Fruit fly (Drosophila melanogaster): Measurements from ENCODE around the gene qin.

qin gene

dm6 chr3R:18658945-18659642 lies 68.3 kb downstream of the qin start, which contains the start of the genes CG31224 and CstF64 (continued):
- TF ChIP-seq Elba2 (GFP tag; optimal IDR thresholded peaks at IDR 0.05) (peak; percentile 67), CG13287 (GFP tag; IDR thresholded peaks at IDR 0.05; ENCODE audit: partially characterized antibody) (no peak; the same call in none of the 2 replicates), sug (tag; optimal IDR thresholded peaks at IDR 0.05) (peak; percentile 83), CG13624 (GFP tag; optimal IDR thresholded peaks at IDR 0.05) (peak; percentile 92), Adf1 (GFP tag; IDR thresholded peaks at IDR 0.05) (no peak), psq (GFP tag; optimal IDR thresholded peaks at IDR 0.05) (peak; percentile 40), CG6791 (GFP tag; IDR thresholded peaks at IDR 0.05; ENCODE audit: partially characterized antibody) (no peak), dysf (GFP tag; IDR thresholded peaks at IDR 0.05) (peak; percentile 80), CG5180 (GFP tag; optimal IDR thresholded peaks at IDR 0.05) (no peak), CG11085 (GFP tag; IDR thresholded peaks at IDR 0.05) (peak; percentile 80), kah (GFP tag; optimal IDR thresholded peaks at IDR 0.05) (peak; percentile 8), pum (GFP tag; optimal IDR thresholded peaks at IDR 0.05) (peak; percentile 88), hb (GFP tag; IDR thresholded peaks at IDR 0.05; ENCODE audit: partially characterized antibody) (no peak), CG3838 (GFP tag; optimal IDR thresholded peaks at IDR 0.05) (peak; percentile 37), CG10462 (GFP tag; optimal IDR thresholded peaks at IDR 0.05) (peak; percentile 64), Gsc (GFP tag; IDR thresholded peaks at IDR 0.05) (0 out of 2 replicates have a peak, but pooled peaks have one; percentile 9), yki (optimal IDR thresholded peaks at IDR 0.05) (no peak), btn (GFP tag; optimal IDR thresholded peaks at IDR 0.05) (peak; percentile 79), Oaz (GFP tag; IDR thresholded peaks at IDR 0.05) (peak; percentile 63; the same call in 1 of the 2 replicates), Six4 (GFP tag; optimal IDR thresholded peaks at IDR 0.05) (peak; percentile 68), ttk (GFP tag; IDR thresholded peaks at IDR 0.05) (peak; percentile 82), D (optimal IDR thresholded peaks at IDR 0.05) (no peak), D (GFP tag; optimal IDR thresholded peaks at IDR 0.05) (peak; percentile 67), Dip2 (GFP tag; IDR thresholded peaks at IDR 0.05) (no peak), CG11723 (GFP tag; optimal IDR thresholded peaks at IDR 0.05) (peak; percentile 82), Ravus (GFP tag; IDR thresholded peaks at IDR 0.05) (peak; percentile 52), CG10267 (tag; optimal IDR thresholded peaks at IDR 0.05) (peak; percentile 97), bcd (GFP tag; optimal IDR thresholded peaks at IDR 0.05) (peak; percentile 79), slbo (GFP tag; IDR thresholded peaks at IDR 0.05) (peak; percentile 94), CG2120 (GFP tag; optimal IDR thresholded peaks at IDR 0.05) (peak; percentile 95), zfh1 (GFP tag; IDR thresholded peaks at IDR 0.05) (peak; percentile 86; the same call in 2 of the 3 replicates), da (GFP tag; optimal IDR thresholded peaks at IDR 0.05) (peak; percentile 57), mam (GFP tag; optimal IDR thresholded peaks at IDR 0.05) (peak; percentile 93), mld (GFP tag; IDR thresholded peaks at IDR 0.05; ENCODE audit: partially characterized antibody) (no peak), Sin3A (optimal IDR thresholded peaks at IDR 0.05) (peak; percentile 76), gt (GFP tag; IDR thresholded peaks at IDR 0.05) (peak; percentile 41; the same call in 1 of the 2 replicates), CG15514 (GFP tag; optimal IDR thresholded peaks at IDR 0.05) (peak; percentile 70), scrt (GFP tag; optimal IDR thresholded peaks at IDR 0.05) (peak; percentile 43), Dip3 (GFP tag; optimal IDR thresholded peaks at IDR 0.05) (peak; percentile 89), Hmr (GFP tag; optimal IDR thresholded peaks at IDR 0.05) (peak; percentile 89), CG6254 (GFP tag; optimal IDR thresholded peaks at IDR 0.05) (peak; percentile 26), gem (tag; optimal IDR thresholded peaks at IDR 0.05) (peak; percentile 88), CG2875 (GFP tag; optimal IDR thresholded peaks at IDR 0.05) (peak; percentile 67), CG14014 (GFP tag; IDR thresholded peaks at IDR 0.05) (peak; percentile 81), CG2202 (tag; optimal IDR thresholded peaks at IDR 0.05) (peak; percentile 67), HLH4C (GFP tag; IDR thresholded peaks at IDR 0.05; ENCODE audit: partially characterized antibody) (no peak), CG7963 (GFP tag; IDR thresholded peaks at IDR 0.05; ENCODE audit: partially characterized antibody) (no peak), Scr (GFP tag; IDR thresholded peaks at IDR 0.05; ENCODE audit: partially characterized antibody) (peak; percentile 37; the same call in 1 of the 2 replicates), tx (GFP tag; optimal IDR thresholded peaks at IDR 0.05) (peak; percentile 88), toy (GFP tag; IDR thresholded peaks at IDR 0.05) (0 out of 2 replicates have a peak, but pooled peaks have one; percentile 25)

Measured in whole organism, embryonic.